Worm (Caenorhabditis elegans): ENCODE data around the gene msp-64.

- TF ChIP-seq skn-1 (tag; optimal IDR thresholded peaks at IDR 0.05) (no peak), snpc-4 (tag; optimal IDR thresholded peaks at IDR 0.05) (no peak), unc-39 (tag; optimal IDR thresholded peaks at IDR 0.05) (no peak), pha-4 (tag; optimal IDR thresholded peaks at IDR 0.05) (no peak), ztf-11 (tag; optimal IDR thresholded peaks at IDR 0.05) (no peak), aly-2 (tag; optimal IDR thresholded peaks at IDR 0.05) (no peak), ztf-4 (tag; optimal IDR thresholded peaks at IDR 0.05) (no peak), daf-12 (tag; optimal IDR thresholded peaks at IDR 0.05) (no peak), pqm-1 (tag; optimal IDR thresholded peaks at IDR 0.05) (no peak), ceh-9 (tag; optimal IDR thresholded peaks at IDR 0.05) (no peak), ceh-82 (tag; optimal IDR thresholded peaks at IDR 0.05) (no peak)
These were observed 28.3 kb upstream of the msp-64 start, which contains the start of gene ZK1248.15 for ce11 chrII:5838453-5838852.

Data from whole organism, L3 larva.